Worm (Caenorhabditis elegans): ENCODE measurements around the gene Y6E2A.10.

- no peak for TF ChIP-seq F57C9.4 (tag; optimal IDR thresholded peaks at IDR 0.05)
- no peak for TF ChIP-seq madf-6 (GFP tag; IDR thresholded peaks at IDR 0.05)
- TF ChIP-seq sea-2 (GFP tag; IDR thresholded peaks at IDR 0.05): no peak
- no peak for TF ChIP-seq B0019.2 (GFP tag; conservative IDR thresholded peaks at IDR 0.05)
- no peak for TF ChIP-seq F49E8.2 (tag; optimal IDR thresholded peaks at IDR 0.05; ENCODE audit: insufficient read depth)
- TF ChIP-seq lin-35 (GFP tag; optimal IDR thresholded peaks at IDR 0.05): no peak
- TF ChIP-seq tlf-1 (GFP tag; optimal IDR thresholded peaks at IDR 0.05): no peak
- no peak for TF ChIP-seq lag-1 (GFP tag; IDR thresholded peaks at IDR 0.05)
- TF ChIP-seq atf-7 (tag; optimal IDR thresholded peaks at IDR 0.05): no peak
- TF ChIP-seq Y53G8AR.9 (GFP tag; conservative IDR thresholded peaks at IDR 0.05): no peak
These were observed 3.7 kb downstream of the Y6E2A.10 start, which contains the start of the genes irld-57 and sfxn-1.3 for ce11 chrV:15726610-15727009.

All from whole organism, young adult.